Worm (Caenorhabditis elegans) whole organism, mixed stage, embryonic: ENCODE measurements around the gene F47B8.3.
A peak's percentile ranks its signal among the peaks of the same experiment; 100 is the strongest.

ENCODE experiments used
- blmp-1 ChIP-seq: fragments of 150-350 bp; optimal IDR thresholded peaks from 2 replicates; lab custom pipeline; 2014; ENCODE audit warnings: missing biosample characterization, missing genetic modification characterization
- ces-1 ChIP-seq: fragments of 150-350 bp; optimal IDR thresholded peaks from 2 replicates; lab custom pipeline; 2014; ENCODE audit warnings: missing biosample characterization, missing genetic modification reagents, missing genetic modification characterization
- drap-1 ChIP-seq: fragments of 200-800 bp; sonication (Bioruptor generic); optimal IDR thresholded peaks from 3 replicates; lab custom pipeline; 2018; ENCODE audit warnings: mild to moderate bottlenecking, missing genetic modification characterization, missing compliant biosample characterization
- elt-3 ChIP-seq: fragments of 150-350 bp; optimal IDR thresholded peaks from 2 replicates; lab custom pipeline; 2014; ENCODE audit warnings: missing biosample characterization, missing genetic modification characterization
- hlh-1 ChIP-seq: fragments of 150-350 bp; optimal IDR thresholded peaks from 2 replicates; lab custom pipeline; 2014; ENCODE audit warnings: missing biosample characterization, missing genetic modification reagents, missing genetic modification characterization
- lsy-2 ChIP-seq: fragments of 150-350 bp; optimal IDR thresholded peaks from 2 replicates; lab custom pipeline; 2014; ENCODE audit warnings: missing biosample characterization, missing genetic modification characterization
- mep-1 ChIP-seq: fragments of 150-350 bp; optimal IDR thresholded peaks from 2 replicates; lab custom pipeline; 2017; ENCODE audit warnings: missing biosample characterization, missing genetic modification reagents, missing genetic modification characterization, inconsistent platforms
- nhr-12 ChIP-seq: fragments of 150-350 bp; optimal IDR thresholded peaks from 2 replicates; lab custom pipeline; 2014; ENCODE audit warnings: missing biosample characterization, missing genetic modification characterization
- nhr-2 ChIP-seq: fragments of 150-350 bp; optimal IDR thresholded peaks from 2 replicates; lab custom pipeline; 2014; ENCODE audit warnings: missing biosample characterization, missing genetic modification characterization
- nhr-28 ChIP-seq: fragments of 150-350 bp; optimal IDR thresholded peaks from 2 replicates; lab custom pipeline; 2014; ENCODE audit warnings: missing biosample characterization, missing genetic modification characterization
- nhr-76 ChIP-seq: sonication (generic microtip); optimal IDR thresholded peaks from 2 replicates; lab custom pipeline; 2017; ENCODE audit warnings: missing biosample characterization, missing genetic modification characterization
- pha-4 ChIP-seq: fragments of 150-350 bp; optimal IDR thresholded peaks from 2 replicates; lab custom pipeline; 2018; ENCODE audit warnings: missing biosample characterization, missing genetic modification reagents, missing genetic modification characterization
- snpc-4 ChIP-seq: fragments of 150-350 bp; optimal IDR thresholded peaks from 2 replicates; lab custom pipeline; 2014; ENCODE audit warnings: missing biosample characterization, missing genetic modification characterization
- unc-39 ChIP-seq: fragments of 150-350 bp; optimal IDR thresholded peaks from 2 replicates; lab custom pipeline; 2014; ENCODE audit warnings: missing biosample characterization, missing genetic modification characterization

DNA sequence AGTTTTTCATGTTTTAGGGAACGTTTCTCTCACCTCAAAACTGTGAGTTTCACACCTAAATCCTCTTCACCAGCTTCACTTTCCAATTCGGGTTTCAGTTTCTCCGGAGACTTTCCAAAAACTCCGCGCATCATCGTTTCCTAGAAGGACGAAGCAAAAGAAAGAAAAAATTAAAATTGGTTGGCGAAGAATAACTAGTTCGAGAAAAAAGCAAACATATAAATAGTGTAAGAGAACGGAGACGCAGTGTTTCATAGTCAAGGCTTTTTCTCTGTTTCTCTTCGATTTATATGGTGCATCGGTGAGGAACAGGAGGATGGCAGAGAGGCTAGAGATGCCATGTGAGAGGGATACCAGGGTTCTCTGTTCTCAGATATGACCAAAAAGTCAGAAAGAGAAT lies at the start of gene F47B8.3:
- TF ChIP-seq nhr-28 (tag; lab: Kevin White, UChicago) (no peak), snpc-4 (tag; lab: Kevin White, UChicago) (no peak), drap-1 (no peak), blmp-1 (tag; lab: Kevin White, UChicago) (no peak), lsy-2 (tag; lab: Kevin White, UChicago) (no peak), unc-39 (tag; lab: Kevin White, UChicago) (no peak), mep-1 (tag; lab: Kevin White, UChicago) (no peak), nhr-12 (tag; lab: Kevin White, UChicago) (no peak), elt-3 (tag; lab: Kevin White, UChicago) (no peak), nhr-2 (tag; lab: Kevin White, UChicago) (no peak), nhr-76 (tag; lab: Kevin White, UChicago) (no peak), pha-4 (tag; lab: Kevin White, UChicago) (no peak), ces-1 (GFP tag; lab: Kevin White, UChicago) (peak; percentile 17), hlh-1 (tag; lab: Kevin White, UChicago) (no peak)
